Fruit fly (Drosophila melanogaster) whole organism, embryonic: ENCODE results near the gene mAChR-B.

Experiments
- CG1024 ChIP-seq: fragments of 200-800 bp; sonication (Bioruptor generic); IDR thresholded peaks from 2 replicates; pipeline ENCODE4 v1.3.6; 2022; ENCODE audit warnings: missing biosample characterization, missing genetic modification characterization
- CG10959 ChIP-seq: fragments of 200-800 bp; sonication (Bioruptor generic); IDR thresholded peaks from 2 replicates; pipeline ENCODE4 v1.3.6; 2022; ENCODE audit warnings: missing biosample characterization, missing genetic modification characterization
- CG11247 ChIP-seq: fragments of 200-800 bp; sonication (Bioruptor generic); IDR thresholded peaks from 2 replicates; pipeline ENCODE4 v1.3.6; 2022; ENCODE audit warnings: missing biosample characterization, missing genetic modification characterization
- CG11398 ChIP-seq: fragments of 200-800 bp; sonication (Bioruptor generic); optimal IDR thresholded peaks from 2 replicates; lab custom pipeline; 2016; ENCODE audit warnings: missing biosample characterization, missing genetic modification characterization
- CG12769 ChIP-seq: fragments of 200-800 bp; sonication (Bioruptor generic); optimal IDR thresholded peaks from 2 replicates; lab custom pipeline; 2019; ENCODE audit warnings: missing biosample characterization, mild to moderate bottlenecking, missing genetic modification characterization, moderate library complexity
- CG12942 ChIP-seq: fragments of 200-800 bp; sonication (Bioruptor generic); optimal IDR thresholded peaks from 3 replicates; lab custom pipeline; 2016; ENCODE audit warnings: missing biosample characterization, missing genetic modification characterization
- CG14860 ChIP-seq: fragments of 200-800 bp; sonication (Bioruptor generic); IDR thresholded peaks from 3 replicates; pipeline ENCODE4 v1.3.6; 2022; ENCODE audit warnings: missing biosample characterization, missing genetic modification characterization; ENCODE audit not compliant: partially characterized antibody
- CG15073 ChIP-seq: fragments of 200-800 bp; sonication (Bioruptor generic); optimal IDR thresholded peaks from 2 replicates; lab custom pipeline; 2016; ENCODE audit warnings: missing biosample characterization, missing genetic modification characterization
- CG18764 ChIP-seq: fragments of 200-800 bp; sonication (Bioruptor generic); optimal IDR thresholded peaks from 3 replicates; lab custom pipeline; 2016; ENCODE audit warnings: missing biosample characterization, missing genetic modification characterization
- CG2875 ChIP-seq: fragments of 200-800 bp; sonication (Bioruptor generic); optimal IDR thresholded peaks from 2 replicates; lab custom pipeline; 2017; ENCODE audit warnings: missing biosample characterization, mild to moderate bottlenecking, missing genetic modification characterization, missing genetic modification reagents
- CG30020 ChIP-seq: fragments of 200-800 bp; optimal IDR thresholded peaks from 2 replicates; lab custom pipeline; 2019; ENCODE audit warnings: missing biosample characterization, mild to moderate bottlenecking, missing genetic modification characterization, moderate library complexity
- CG3065 ChIP-seq: fragments of 200-800 bp; sonication (Bioruptor generic); optimal IDR thresholded peaks from 2 replicates; lab custom pipeline; 2016; ENCODE audit warnings: missing biosample characterization, missing genetic modification characterization
- CG33213 ChIP-seq: fragments of 200-800 bp; sonication (Bioruptor generic); optimal IDR thresholded peaks from 3 replicates; lab custom pipeline; 2016; ENCODE audit warnings: missing biosample characterization, missing genetic modification characterization
- CG3838 ChIP-seq: fragments of 200-800 bp; sonication (Bioruptor generic); optimal IDR thresholded peaks from 3 replicates; lab custom pipeline; 2016; ENCODE audit warnings: missing biosample characterization, missing genetic modification characterization
- CG4282 ChIP-seq: fragments of 200-800 bp; sonication (Bioruptor generic); optimal IDR thresholded peaks from 2 replicates; lab custom pipeline; 2016; ENCODE audit warnings: missing biosample characterization, missing genetic modification characterization
- CG43689 ChIP-seq: fragments of 200-800 bp; sonication (Bioruptor generic); IDR thresholded peaks from 2 replicates; pipeline ENCODE4 v1.3.6; 2022; ENCODE audit warnings: missing biosample characterization, missing genetic modification characterization
- CG4424 ChIP-seq: fragments of 200-800 bp; sonication (Bioruptor generic); optimal IDR thresholded peaks from 3 replicates; lab custom pipeline; 2016; ENCODE audit warnings: missing biosample characterization, missing genetic modification characterization
- CG4854 ChIP-seq: fragments of 200-800 bp; sonication (Bioruptor generic); optimal IDR thresholded peaks from 2 replicates; lab custom pipeline; 2016; ENCODE audit warnings: missing biosample characterization, missing genetic modification characterization, inconsistent platforms
- CG6813 ChIP-seq: fragments of 200-800 bp; sonication (Bioruptor generic); optimal IDR thresholded peaks from 2 replicates; lab custom pipeline; 2017; ENCODE audit warnings: missing biosample characterization, missing genetic modification characterization, mild to moderate bottlenecking, moderate library complexity, missing genetic modification reagents
- CG7839 ChIP-seq: fragments of 200-800 bp; sonication (Bioruptor generic); optimal IDR thresholded peaks from 3 replicates; lab custom pipeline; 2018; ENCODE audit warnings: missing biosample characterization, mild to moderate bottlenecking, missing genetic modification characterization, moderate library complexity
- CG7987 ChIP-seq: fragments of 200-800 bp; sonication (Bioruptor generic); optimal IDR thresholded peaks from 2 replicates; lab custom pipeline; 2018; ENCODE audit warnings: missing biosample characterization, mild to moderate bottlenecking, missing genetic modification characterization, moderate library complexity
- CG8281 ChIP-seq: fragments of 200-800 bp; sonication (Bioruptor generic); optimal IDR thresholded peaks from 2 replicates; lab custom pipeline; 2018; ENCODE audit warnings: missing biosample characterization, mild to moderate bottlenecking, missing genetic modification characterization, moderate library complexity
- CG8924 ChIP-seq: fragments of 200-800 bp; optimal IDR thresholded peaks from 3 replicates; lab custom pipeline; 2019; ENCODE audit warnings: missing biosample characterization, mild to moderate bottlenecking, missing genetic modification characterization, moderate library complexity
- CHES-1-like ChIP-seq: fragments of 200-800 bp; sonication (Bioruptor generic); optimal IDR thresholded peaks from 2 replicates; lab custom pipeline; 2016; ENCODE audit warnings: missing biosample characterization, missing genetic modification characterization
- CkIIα-i1 ChIP-seq: fragments of 200-800 bp; sonication (Bioruptor generic); IDR thresholded peaks from 2 replicates; pipeline ENCODE4 v1.3.6; 2022; ENCODE audit warnings: missing biosample characterization, missing genetic modification characterization
- CoRest ChIP-seq: fragments of 200-800 bp; sonication (Bioruptor generic); optimal IDR thresholded peaks from 3 replicates; lab custom pipeline; 2018; ENCODE audit warnings: missing biosample characterization, mild to moderate bottlenecking, missing genetic modification characterization, moderate library complexity
- Fer3 ChIP-seq: fragments of 200-800 bp; sonication (Bioruptor generic); optimal IDR thresholded peaks from 2 replicates; lab custom pipeline; 2018; ENCODE audit warnings: missing biosample characterization, mild to moderate bottlenecking, missing genetic modification characterization, moderate library complexity
- HLH4C ChIP-seq: fragments of 200-800 bp; sonication (Bioruptor generic); IDR thresholded peaks from 3 replicates; pipeline ENCODE4 v1.3.6; 2022; ENCODE audit warnings: missing biosample characterization, missing genetic modification characterization; ENCODE audit not compliant: partially characterized antibody
- HLH54F ChIP-seq: fragments of 200-800 bp; sonication (Bioruptor generic); optimal IDR thresholded peaks from 3 replicates; lab custom pipeline; 2016; ENCODE audit warnings: missing biosample characterization, missing genetic modification characterization
- HLHmδ ChIP-seq: fragments of 200-800 bp; sonication (Bioruptor generic); optimal IDR thresholded peaks from 2 replicates; lab custom pipeline; 2018; ENCODE audit warnings: missing biosample characterization, mild to moderate bottlenecking, missing genetic modification characterization, moderate library complexity
- Hmx ChIP-seq: fragments of 200-800 bp; sonication (Bioruptor generic); optimal IDR thresholded peaks from 2 replicates; lab custom pipeline; 2016; ENCODE audit warnings: missing biosample characterization, missing genetic modification characterization
- Hsf ChIP-seq: fragments of 200-800 bp; sonication (Bioruptor generic); optimal IDR thresholded peaks from 3 replicates; lab custom pipeline; 2016; ENCODE audit warnings: missing biosample characterization, missing genetic modification characterization
- Med ChIP-seq: fragments of 200-800 bp; sonication (Bioruptor generic); peaks from one replicate; lab custom pipeline; 2016; ENCODE audit warnings: missing biosample characterization, missing genetic modification characterization, mild to moderate bottlenecking, inconsistent platforms, moderate library complexity
- NFAT ChIP-seq: fragments of 200-800 bp; sonication (Bioruptor generic); IDR thresholded peaks from 2 replicates; pipeline ENCODE4 v1.3.6; 2022; ENCODE audit warnings: missing biosample characterization, missing genetic modification characterization
- Rfx ChIP-seq: fragments of 200-800 bp; sonication (Bioruptor generic); IDR thresholded peaks from 2 replicates; pipeline ENCODE4 v1.3.6; 2022; ENCODE audit warnings: missing biosample characterization, missing genetic modification characterization
- Sox102F ChIP-seq: fragments of 200-800 bp; sonication (Bioruptor generic); optimal IDR thresholded peaks from 2 replicates; lab custom pipeline; 2018; ENCODE audit warnings: missing biosample characterization, mild to moderate bottlenecking, missing genetic modification characterization, moderate library complexity
- Vsx1 ChIP-seq: fragments of 200-800 bp; sonication (Bioruptor generic); optimal IDR thresholded peaks from 2 replicates; lab custom pipeline; 2017; ENCODE audit warnings: missing biosample characterization, mild to moderate bottlenecking, missing genetic modification characterization, missing genetic modification reagents
- az2 ChIP-seq: fragments of 200-800 bp; sonication (Bioruptor generic); optimal IDR thresholded peaks from 3 replicates; lab custom pipeline; 2016; ENCODE audit warnings: missing biosample characterization, missing genetic modification characterization
- bsh ChIP-seq, 2 experiments: fragments of 200-800 bp; sonication (Bioruptor generic); optimal IDR thresholded peaks; 2 replicates each; lab custom pipeline; 2017 to 2018; ENCODE audit warnings: mild to moderate bottlenecking in 2 of 2, missing biosample characterization in 2 of 2, missing genetic modification characterization in 2 of 2, moderate library complexity in 1 of 2
- chm ChIP-seq: fragments of 200-800 bp; sonication (Bioruptor generic); IDR thresholded peaks from 2 replicates; pipeline ENCODE4 v1.3.6; 2022; ENCODE audit warnings: missing biosample characterization, missing genetic modification characterization
- croc ChIP-seq: fragments of 200-800 bp; sonication (Bioruptor generic); conservative IDR thresholded peaks from 3 replicates; pipeline ENCODE4 v1.3.6; 2022; ENCODE audit warnings: missing biosample characterization, missing genetic modification characterization
- da ChIP-seq: fragments of 200-800 bp; sonication (Bioruptor generic); optimal IDR thresholded peaks from 2 replicates; lab custom pipeline; 2016; ENCODE audit warnings: missing biosample characterization, missing genetic modification characterization
- dimm ChIP-seq: fragments of 200-800 bp; sonication (Bioruptor generic); IDR thresholded peaks from 2 replicates; pipeline ENCODE4 v1.3.6; 2022; ENCODE audit warnings: missing biosample characterization, missing genetic modification characterization
- gce ChIP-seq: fragments of 200-800 bp; sonication (Bioruptor generic); IDR thresholded peaks from 3 replicates; pipeline ENCODE4 v1.3.6; 2022; ENCODE audit warnings: missing biosample characterization, missing genetic modification characterization
- insv ChIP-seq, 2 experiments: fragments of 200-800 bp; sonication (Bioruptor generic); optimal IDR thresholded peaks; 3 replicates each; lab custom pipeline; 2016 to 2018; ENCODE audit warnings: missing biosample characterization in 2 of 2, missing genetic modification characterization in 2 of 2
- inv ChIP-seq: fragments of 200-800 bp; sonication (Bioruptor generic); IDR thresholded peaks from 2 replicates; pipeline ENCODE4 v1.3.6; 2022; ENCODE audit warnings: missing biosample characterization, missing genetic modification characterization; ENCODE audit not compliant: partially characterized antibody
- kah ChIP-seq: fragments of 200-800 bp; sonication (Bioruptor generic); optimal IDR thresholded peaks from 2 replicates; lab custom pipeline; 2018; ENCODE audit warnings: missing biosample characterization, mild to moderate bottlenecking, missing genetic modification characterization
- kay ChIP-seq: fragments of 200-800 bp; sonication (Bioruptor generic); optimal IDR thresholded peaks from 2 replicates; lab custom pipeline; 2016; ENCODE audit warnings: missing biosample characterization, missing genetic modification characterization
- pita ChIP-seq: fragments of 200-800 bp; sonication (Bioruptor generic); optimal IDR thresholded peaks from 2 replicates; lab custom pipeline; 2017; ENCODE audit warnings: missing biosample characterization, mild to moderate bottlenecking, missing genetic modification characterization
- pum ChIP-seq: fragments of 200-800 bp; sonication (Bioruptor generic); optimal IDR thresholded peaks from 2 replicates; lab custom pipeline; 2016; ENCODE audit warnings: missing biosample characterization, missing genetic modification characterization
- schlank ChIP-seq: fragments of 200-800 bp; sonication (Bioruptor generic); optimal IDR thresholded peaks from 2 replicates; lab custom pipeline; 2018; ENCODE audit warnings: missing biosample characterization, mild to moderate bottlenecking, missing genetic modification characterization

Gene mAChR-B

DNA sequence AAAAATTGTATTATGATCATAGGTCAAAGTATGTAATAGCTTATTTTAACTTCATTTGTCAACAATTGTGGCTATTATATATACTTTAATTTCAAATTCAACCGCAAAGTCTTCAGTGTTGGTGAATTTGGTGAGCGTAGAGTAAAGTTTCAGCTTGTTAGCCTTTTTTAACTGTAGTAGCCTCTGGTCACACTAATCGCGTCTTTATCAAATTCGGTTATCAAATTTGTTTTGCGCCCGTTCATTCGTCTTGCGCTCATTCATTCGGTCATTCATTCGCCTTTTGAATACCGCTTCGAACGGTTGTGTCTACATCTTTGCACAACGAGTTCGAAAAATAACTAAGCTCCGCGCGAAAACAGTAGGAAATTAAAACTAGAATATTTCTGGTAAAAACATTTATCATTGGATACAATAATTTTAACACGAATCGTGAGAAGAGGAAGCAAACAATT is 46.0 kb downstream of the mAChR-B start, which contains the start of gene puc (continued):
- TF ChIP-seq Sox102F (GFP tag; lab: Kevin White, UChicago): no peak
- no peak for TF ChIP-seq CG11247 (GFP tag; lab: Robert Waterston, UW)
- TF ChIP-seq CG8281: peak; percentile 62
- no peak for TF ChIP-seq CG43689 (GFP tag; lab: Robert Waterston, UW)
- no peak for TF ChIP-seq NFAT (GFP tag; lab: Robert Waterston, UW)
- TF ChIP-seq CG4424 (GFP tag; lab: Kevin White, UChicago): no peak
- no peak for TF ChIP-seq HLH54F
- TF ChIP-seq CG4854: peak; percentile 20
- no peak for TF ChIP-seq Vsx1 (GFP tag; lab: Kevin White, UChicago)
- TF ChIP-seq CG11398 (GFP tag; lab: Kevin White, UChicago): peak; percentile 9
- no peak for TF ChIP-seq az2 (GFP tag; lab: Kevin White, UChicago)
- TF ChIP-seq CoRest (tag; lab: Kevin White, UChicago): peak; percentile 15
- TF ChIP-seq CG2875 (GFP tag; lab: Kevin White, UChicago): peak; percentile 42
- TF ChIP-seq CG33213 (GFP tag; lab: Kevin White, UChicago): peak; percentile 65
- TF ChIP-seq HLH4C (GFP tag; lab: Robert Waterston, UW): no peak
- no peak for TF ChIP-seq da
- no peak for TF ChIP-seq CG18764 (GFP tag; lab: Kevin White, UChicago)
- TF ChIP-seq HLHmδ (GFP tag; lab: Kevin White, UChicago): peak; percentile 68
- peak; percentile 18 for TF ChIP-seq CG7839 (tag; lab: Kevin White, UChicago)
- TF ChIP-seq CG3838 (GFP tag; lab: Kevin White, UChicago): no peak
- TF ChIP-seq pita: peak; percentile 53
- TF ChIP-seq schlank (tag; lab: Kevin White, UChicago): peak; percentile 51
- no peak for TF ChIP-seq CkIIα-i1 (GFP tag; lab: Robert Waterston, UW)
- TF ChIP-seq CG3065 (GFP tag; lab: Kevin White, UChicago): no peak
- peak in 1 of 2 experiments; percentile 13 for TF ChIP-seq bsh (GFP tag; optimal IDR thresholded peaks at IDR 0.05; lab: Kevin White, UChicago)
- no peak for TF ChIP-seq CG30020 (tag; lab: Kevin White, UChicago)
- peak; percentile 70 for TF ChIP-seq CG8924 (tag; lab: Kevin White, UChicago)
- no peak for TF ChIP-seq CG1024 (GFP tag; lab: Robert Waterston, UW)
- no peak for TF ChIP-seq CG12942
- TF ChIP-seq gce: no peak
- peak in 1 of 2 experiments; percentile 45 for TF ChIP-seq insv (GFP tag; optimal IDR thresholded peaks at IDR 0.05; lab: Kevin White, UChicago)
- TF ChIP-seq CG6813 (GFP tag; lab: Kevin White, UChicago): no peak
- peak; percentile 5 for TF ChIP-seq kay (GFP tag; lab: Kevin White, UChicago)
- TF ChIP-seq Fer3 (tag; lab: Kevin White, UChicago): peak; percentile 51
- no peak for TF ChIP-seq CG14860 (GFP tag; lab: Robert Waterston, UW)
- TF ChIP-seq pum (GFP tag; lab: Kevin White, UChicago): peak; percentile 12
- peak; percentile 28 for TF ChIP-seq CG4282 (GFP tag; lab: Kevin White, UChicago)
- TF ChIP-seq kah (GFP tag; lab: Kevin White, UChicago): no peak
- no peak for TF ChIP-seq chm (GFP tag; lab: Robert Waterston, UW)
- no peak for TF ChIP-seq CG15073
- no peak for TF ChIP-seq croc
- TF ChIP-seq CHES-1-like: peak; percentile 48
- TF ChIP-seq CG7987 (GFP tag; lab: Kevin White, UChicago): peak; percentile 72
- TF ChIP-seq inv (GFP tag; lab: Robert Waterston, UW): no peak
- TF ChIP-seq Rfx (GFP tag; lab: Robert Waterston, UW): no peak
- TF ChIP-seq CG10959 (GFP tag; lab: Robert Waterston, UW): no peak
- peak; percentile 49 for TF ChIP-seq CG12769
- no peak for TF ChIP-seq Hmx (GFP tag; lab: Kevin White, UChicago)
- TF ChIP-seq dimm (GFP tag; lab: Robert Waterston, UW): no peak
- TF ChIP-seq Med (GFP tag; lab: Kevin White, UChicago): peak; percentile 95
- TF ChIP-seq Hsf (GFP tag; lab: Kevin White, UChicago): peak; percentile 26
